Fruit fly (Drosophila melanogaster): ENCODE measurements around the gene Polr3E.

- TF ChIP-seq h (optimal IDR thresholded peaks at IDR 0.05) (no peak), psq (optimal IDR thresholded peaks at IDR 0.05) (no peak)
Observed at dm6 chr3L:21056290-21056689, 24.7 kb downstream of the Polr3E start.

Data from Kc167 (cell line).